Worm (Caenorhabditis elegans) whole organism, late embryonic: ENCODE measurements around the gene cyp-13A11.

Experiments
- eyg-1 ChIP-seq: sonication (generic microtip); optimal IDR thresholded peaks from 2 replicates; lab custom pipeline; 2016; ENCODE audit warnings: missing genotype, missing genetic modification characterization, missing compliant biosample characterization
- pha-2 ChIP-seq: sonication (generic microtip); optimal IDR thresholded peaks from 2 replicates; lab custom pipeline; 2017; ENCODE audit warnings: mild to moderate bottlenecking, missing genetic modification characterization, missing compliant biosample characterization

DNA sequence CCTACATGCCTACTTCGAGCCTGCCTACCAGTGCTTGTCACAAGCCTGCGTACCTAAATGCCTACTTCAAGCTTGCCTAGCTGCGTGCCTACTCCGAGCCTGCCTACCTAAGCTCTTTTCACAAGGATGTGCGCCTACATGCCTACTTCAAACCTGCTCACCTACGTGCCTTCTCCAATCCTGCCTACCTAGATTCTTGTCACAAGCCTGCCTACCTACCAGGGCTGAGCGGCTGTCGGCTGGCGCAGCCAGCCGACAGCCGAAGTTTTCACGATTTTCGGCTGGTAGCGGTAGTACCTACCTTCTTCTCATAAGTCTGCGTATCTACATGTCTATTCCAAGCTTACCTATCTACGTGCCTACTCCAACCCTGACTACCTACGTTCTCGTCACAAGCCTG, 40.9 kb downstream of the cyp-13A11 start:
- TF ChIP-seq eyg-1 (tag; lab: Kevin White, UChicago) (no peak), pha-2 (tag; lab: Kevin White, UChicago) (no peak)
